Worm (Caenorhabditis elegans) whole organism, young adult: ENCODE measurements around the gene srg-64.
A peak's percentile ranks its signal among the peaks of the same experiment; 100 is the strongest.

Experiments used
- D2030.7 ChIP-seq: fragments of 200-800 bp; sonication (Bioruptor generic); IDR thresholded peaks from 2 replicates; pipeline ENCODE4 v1.3.6; 2022; ENCODE audit warnings: missing genetic modification reagents, missing genetic modification characterization, missing compliant biosample characterization
- F55B11.4 ChIP-seq: sonication (generic microtip); optimal IDR thresholded peaks from 2 replicates; lab custom pipeline; 2016; ENCODE audit warnings: missing compliant biosample characterization, missing genetic modification characterization, borderline replicate concordance; ENCODE audit not compliant: insufficient read depth
- K12H6.12 ChIP-seq: fragments of 200-800 bp; sonication (Bioruptor generic); optimal IDR thresholded peaks from 2 replicates; lab custom pipeline; 2018; ENCODE audit warnings: mild to moderate bottlenecking, missing genetic modification characterization, missing compliant biosample characterization
- T07F8.4 ChIP-seq: sonication (generic microtip); optimal IDR thresholded peaks from 2 replicates; lab custom pipeline; 2016; ENCODE audit warnings: mild to moderate bottlenecking, missing genetic modification characterization, moderate library complexity, missing compliant biosample characterization
- Y53F4B.3 ChIP-seq: fragments of 200-800 bp; sonication (Bioruptor generic); IDR thresholded peaks from 2 replicates; pipeline ENCODE4 v1.3.6; 2022; ENCODE audit warnings: missing genetic modification reagents, missing genetic modification characterization, missing compliant biosample characterization
- Y53G8AR.9 ChIP-seq: fragments of 200-800 bp; sonication (Bioruptor generic); conservative IDR thresholded peaks from 2 replicates; pipeline ENCODE4 v1.3.6; 2022; ENCODE audit warnings: missing genetic modification reagents, missing genetic modification characterization, missing compliant biosample characterization
- Y56A3A.18 ChIP-seq: fragments of 200-800 bp; sonication (Bioruptor generic); IDR thresholded peaks from 2 replicates; pipeline ENCODE4 v1.3.6; 2022; ENCODE audit warnings: missing genetic modification reagents, missing genetic modification characterization, missing compliant biosample characterization
- ZK185.1 ChIP-seq: sonication (generic microtip); optimal IDR thresholded peaks from 2 replicates; lab custom pipeline; 2016; ENCODE audit warnings: mild to moderate bottlenecking, missing genetic modification characterization, missing compliant biosample characterization; ENCODE audit not compliant: poor library complexity, severe bottlenecking
- ama-1 ChIP-seq, 3 experiments: fragments of 150-350 bp in 1 of 3; sonication (generic microtip) in 2 of 3; optimal IDR thresholded peaks; 2 replicates each; lab custom pipeline; 2014 to 2018; ENCODE audit warnings: missing biosample characterization in 2 of 3, missing genetic modification characterization in 2 of 3, missing genetic modification reagents in 2 of 3
- aptf-3 ChIP-seq: fragments of 200-800 bp; sonication (Bioruptor generic); IDR thresholded peaks from 2 replicates; pipeline ENCODE4 v1.3.6; 2022; ENCODE audit warnings: missing genetic modification characterization, missing compliant biosample characterization
- attf-3 ChIP-seq: fragments of 200-800 bp; sonication (Bioruptor generic); conservative IDR thresholded peaks from 2 replicates; pipeline ENCODE4 v1.3.6; 2022; ENCODE audit warnings: missing genetic modification reagents, missing genetic modification characterization, missing compliant biosample characterization
- attf-5 ChIP-seq: fragments of 200-800 bp; sonication (Bioruptor generic); optimal IDR thresholded peaks from 2 replicates; lab custom pipeline; 2018; ENCODE audit warnings: mild to moderate bottlenecking, missing genetic modification characterization, missing compliant biosample characterization
- attf-6 ChIP-seq: fragments of 200-800 bp; sonication (Bioruptor generic); IDR thresholded peaks from 2 replicates; pipeline ENCODE4 v1.3.6; 2022; ENCODE audit warnings: missing genetic modification reagents, missing genetic modification characterization, missing compliant biosample characterization
- bed-1 ChIP-seq: fragments of 200-800 bp; sonication (Bioruptor generic); IDR thresholded peaks from 2 replicates; pipeline ENCODE4 v1.3.6; 2022; ENCODE audit warnings: missing genetic modification reagents, missing genetic modification characterization, missing compliant biosample characterization
- ccch-3 ChIP-seq: fragments of 200-800 bp; sonication (Bioruptor generic); optimal IDR thresholded peaks from 2 replicates; lab custom pipeline; 2018; ENCODE audit warnings: mild to moderate bottlenecking, missing genetic modification characterization, missing compliant biosample characterization
- cebp-1 ChIP-seq, 2 experiments: fragments of 200-800 bp in 1 of 2; sonication (Bioruptor generic) in 1 of 2; sonication (generic microtip) in 1 of 2; IDR thresholded peaks in 1 of 2; optimal IDR thresholded peaks in 1 of 2; 2 replicates each; pipeline versions ENCODE4 v1.3.6 to Lab custom; 2017 to 2022; ENCODE audit warnings: missing compliant biosample characterization in 2 of 2, missing genetic modification characterization in 2 of 2, mild to moderate bottlenecking in 1 of 2, missing genetic modification reagents in 1 of 2, moderate library complexity in 1 of 2
- ceh-100 ChIP-seq: fragments of 200-800 bp; sonication (Bioruptor generic); IDR thresholded peaks from 2 replicates; pipeline ENCODE4 v1.3.6; 2022; ENCODE audit warnings: missing genetic modification reagents, missing genetic modification characterization, missing compliant biosample characterization
- ceh-27 ChIP-seq: fragments of 200-800 bp; sonication (Bioruptor generic); optimal IDR thresholded peaks from 2 replicates; lab custom pipeline; 2018; ENCODE audit warnings: mild to moderate bottlenecking, missing genetic modification characterization, moderate library complexity, missing compliant biosample characterization
- chd-7 ChIP-seq: sonication (generic microtip); optimal IDR thresholded peaks from 2 replicates; lab custom pipeline; 2016; ENCODE audit warnings: mild to moderate bottlenecking, missing genetic modification characterization, moderate library complexity, missing compliant biosample characterization
- dox-1 ChIP-seq: fragments of 200-800 bp; sonication (Bioruptor generic); IDR thresholded peaks from 2 replicates; pipeline ENCODE4 v1.3.6; 2022; ENCODE audit warnings: missing genetic modification reagents, missing genetic modification characterization, missing compliant biosample characterization
- dpff-1 ChIP-seq: sonication (generic microtip); optimal IDR thresholded peaks from 2 replicates; lab custom pipeline; 2017; ENCODE audit warnings: mild to moderate bottlenecking, missing genetic modification characterization, missing compliant biosample characterization
- egl-44 ChIP-seq: fragments of 200-800 bp; sonication (Bioruptor generic); IDR thresholded peaks from 2 replicates; pipeline ENCODE4 v1.3.6; 2022; ENCODE audit warnings: missing genetic modification reagents, missing genetic modification characterization, missing compliant biosample characterization
- gei-17 ChIP-seq: fragments of 200-800 bp; sonication (Bioruptor generic); optimal IDR thresholded peaks from 2 replicates; lab custom pipeline; 2018; ENCODE audit warnings: mild to moderate bottlenecking, missing genetic modification characterization, missing compliant biosample characterization
- hlh-26 ChIP-seq: fragments of 200-800 bp; sonication (Bioruptor generic); conservative IDR thresholded peaks from 2 replicates; pipeline ENCODE4 v1.3.6; 2022; ENCODE audit warnings: missing genetic modification reagents, missing genetic modification characterization, missing compliant biosample characterization
- hmg-20 ChIP-seq: fragments of 200-800 bp; sonication (Bioruptor generic); IDR thresholded peaks from 2 replicates; pipeline ENCODE4 v1.3.6; 2022; ENCODE audit warnings: missing genetic modification reagents, missing genetic modification characterization, missing compliant biosample characterization
- let-607 ChIP-seq, 2 experiments: fragments of 200-800 bp in 1 of 2; sonication (Bioruptor generic) in 1 of 2; sonication (generic microtip) in 1 of 2; optimal IDR thresholded peaks; 2 replicates each; lab custom pipeline; 2016 to 2018; ENCODE audit warnings: mild to moderate bottlenecking in 2 of 2, missing compliant biosample characterization in 2 of 2, missing genetic modification characterization in 2 of 2, moderate library complexity in 2 of 2, missing genotype in 1 of 2
- lin-26 ChIP-seq: fragments of 200-800 bp; sonication (Bioruptor generic); IDR thresholded peaks from 2 replicates; pipeline ENCODE4 v1.3.6; 2022; ENCODE audit warnings: missing genetic modification reagents, missing genetic modification characterization, missing compliant biosample characterization
- lin-35 ChIP-seq, 3 experiments: fragments of 150-350 bp in 2 of 3; sonication (generic microtip) in 1 of 3; optimal IDR thresholded peaks; 2 replicates each; lab custom pipeline; 2014 to 2018; ENCODE audit warnings: missing biosample characterization in 3 of 3, missing genetic modification characterization in 3 of 3, missing genetic modification reagents in 3 of 3
- madf-6 ChIP-seq: fragments of 200-800 bp; sonication (Bioruptor generic); IDR thresholded peaks from 2 replicates; pipeline ENCODE4 v1.3.6; 2022; ENCODE audit warnings: missing genetic modification reagents, missing genetic modification characterization, missing compliant biosample characterization
- mes-4 ChIP-seq: sonication (generic microtip); optimal IDR thresholded peaks from 2 replicates; lab custom pipeline; 2016; ENCODE audit warnings: missing genotype, missing genetic modification characterization, missing compliant biosample characterization
- nfya-2 ChIP-seq: fragments of 200-800 bp; sonication (Bioruptor generic); IDR thresholded peaks from 2 replicates; pipeline ENCODE4 v1.3.6; 2022; ENCODE audit warnings: missing genetic modification reagents, missing genetic modification characterization, missing compliant biosample characterization
- nfyb-1 ChIP-seq: fragments of 200-800 bp; sonication (Bioruptor generic); IDR thresholded peaks from 2 replicates; pipeline ENCODE4 v1.3.6; 2022; ENCODE audit warnings: missing genetic modification reagents, missing genetic modification characterization, missing compliant biosample characterization
- nhr-90 ChIP-seq: sonication (generic microtip); optimal IDR thresholded peaks from 2 replicates; lab custom pipeline; 2016; ENCODE audit warnings: missing genotype, mild to moderate bottlenecking, missing genetic modification characterization, missing compliant biosample characterization
- pha-4 ChIP-seq: fragments of 150-350 bp; sonication (generic microtip); optimal IDR thresholded peaks from 2 replicates; lab custom pipeline; 2014; ENCODE audit warnings: missing biosample characterization, missing genetic modification reagents, missing genetic modification characterization
- rcor-1 ChIP-seq: fragments of 200-800 bp; sonication (Bioruptor generic); IDR thresholded peaks from 2 replicates; pipeline ENCODE4 v1.3.6; 2022; ENCODE audit warnings: missing genetic modification reagents, missing genetic modification characterization, missing compliant biosample characterization
- rec-8 ChIP-seq, 2 experiments: sonication (generic microtip); optimal IDR thresholded peaks; 2 replicates each; lab custom pipeline; 2016; ENCODE audit warnings: mild to moderate bottlenecking in 2 of 2, missing genetic modification characterization in 2 of 2, missing genetic modification reagents in 2 of 2, missing genotype in 2 of 2, missing biosample characterization in 1 of 2, missing compliant biosample characterization in 1 of 2, moderate library complexity in 1 of 2
- rpc-1 ChIP-seq, 2 experiments: fragments of 150-350 bp in 1 of 2; sonication (generic microtip) in 1 of 2; optimal IDR thresholded peaks; 2 replicates each; lab custom pipeline; 2014 to 2018; ENCODE audit warnings: missing biosample characterization in 1 of 2, missing genetic modification characterization in 1 of 2, missing genetic modification reagents in 1 of 2, missing genotype in 1 of 2
- snpc-1.1 ChIP-seq: sonication (generic microtip); optimal IDR thresholded peaks from 2 replicates; lab custom pipeline; 2017; ENCODE audit warnings: missing genetic modification characterization, mild to moderate bottlenecking, missing compliant biosample characterization, antibody characterized with exemption, moderate library complexity, missing genotype, missing genetic modification reagents; ENCODE audit not compliant: insufficient read depth
- tbp1 ChIP-seq: fragments of 200-800 bp; sonication (Bioruptor generic); optimal IDR thresholded peaks from 2 replicates; lab custom pipeline; 2018; ENCODE audit warnings: mild to moderate bottlenecking, missing genetic modification characterization, missing compliant biosample characterization
- tbx-9 ChIP-seq: sonication (generic microtip); optimal IDR thresholded peaks from 2 replicates; lab custom pipeline; 2016; ENCODE audit warnings: borderline replicate concordance, missing genetic modification characterization, inconsistent platforms, missing compliant biosample characterization
- ztf-26 ChIP-seq: sonication (generic microtip); optimal IDR thresholded peaks from 2 replicates; lab custom pipeline; 2017; ENCODE audit warnings: missing genetic modification characterization, missing compliant biosample characterization

Gene srg-64

DNA sequence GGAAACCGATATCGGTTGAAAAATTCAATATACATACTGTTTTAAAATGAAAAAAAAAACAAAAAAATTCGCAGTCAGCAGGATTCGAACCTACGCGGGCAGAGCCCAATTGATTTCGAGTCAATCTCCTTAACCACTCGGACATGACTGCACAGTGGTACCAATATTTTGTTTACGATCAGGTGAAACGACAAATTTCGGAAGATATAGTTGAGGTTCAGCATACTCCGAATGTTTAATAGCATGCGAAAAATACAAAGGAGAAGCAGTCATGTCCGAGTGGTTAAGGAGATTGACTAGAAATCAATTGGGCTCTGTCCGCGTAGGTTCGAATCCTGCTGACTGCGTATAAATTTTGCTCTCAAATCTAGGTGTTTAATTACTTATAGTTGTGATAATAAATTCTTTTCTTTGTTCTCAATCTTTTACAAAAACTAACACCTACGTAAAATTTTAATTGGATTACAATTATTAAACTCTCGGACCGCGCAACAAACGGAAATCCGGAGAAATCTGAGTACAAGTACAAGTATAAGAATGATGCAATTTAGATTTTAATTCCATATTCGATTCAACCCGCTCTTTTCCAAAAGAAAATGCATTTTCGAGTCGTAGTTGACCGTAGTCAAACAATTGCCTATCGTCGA is 33.0 kb upstream of the srg-64 start, which contains the start of gene Y7A5A.13 (continued):
- TF ChIP-seq pha-4, result no peak
- TF ChIP-seq nfya-2 (GFP tag; lab: Robert Waterston, UW), result no peak
- TF ChIP-seq lin-35 (GFP tag; optimal IDR thresholded peaks at IDR 0.05; lab: Kevin White, UChicago), result peak in 1 of 3 experiments; percentile 31
- TF ChIP-seq hmg-20 (GFP tag; lab: Robert Waterston, UW), result peak; percentile 57; the same call in 1 of the 2 replicates
- TF ChIP-seq attf-3, result no peak
- no peak for TF ChIP-seq F55B11.4
- no peak for TF ChIP-seq cebp-1 (GFP tag; IDR thresholded peaks at IDR 0.05; lab: Robert Waterston, UW)
- peak; percentile 30 for TF ChIP-seq cebp-1 (tag; optimal IDR thresholded peaks at IDR 0.05; lab: Kevin White, UChicago)
- TF ChIP-seq chd-7 (tag; lab: Kevin White, UChicago), result peak; percentile 20
- TF ChIP-seq madf-6 (GFP tag; lab: Robert Waterston, UW), result peak; percentile 45; the same call in 1 of the 2 replicates
- no peak for TF ChIP-seq tbx-9 (tag; lab: Kevin White, UChicago)
- no peak for TF ChIP-seq mes-4
- no peak for TF ChIP-seq ama-1 (optimal IDR thresholded peaks at IDR 0.05; lab: Kevin White, UChicago)
- TF ChIP-seq ama-1 (GFP tag; optimal IDR thresholded peaks at IDR 0.05; lab: Kevin White, UChicago), result peak in 1 of 2 experiments; percentile 64
- no peak for TF ChIP-seq bed-1 (GFP tag; lab: Robert Waterston, UW)
- peak; percentile 32 for TF ChIP-seq ztf-26 (tag; lab: Kevin White, UChicago)
- TF ChIP-seq let-607 (tag; optimal IDR thresholded peaks at IDR 0.05; lab: Kevin White, UChicago), result peak in 1 of 2 experiments; percentile 52
- TF ChIP-seq rcor-1 (GFP tag; lab: Robert Waterston, UW), result peak; percentile 54
- peak; percentile 83 for TF ChIP-seq D2030.7
- 0 out of 2 replicates have a peak, but pooled peaks have one; percentile 43 for TF ChIP-seq aptf-3
- peak; percentile 28 to 49 for TF ChIP-seq rec-8 (tag; optimal IDR thresholded peaks at IDR 0.05; lab: Kevin White, UChicago)
- peak; percentile 41; the same call in 1 of the 2 replicates for TF ChIP-seq egl-44
- no peak for TF ChIP-seq hlh-26 (GFP tag; lab: Robert Waterston, UW)
- TF ChIP-seq ccch-3 (GFP tag; lab: Kevin White, UChicago), result no peak
- no peak for TF ChIP-seq Y53F4B.3
- TF ChIP-seq nfyb-1 (GFP tag; lab: Robert Waterston, UW), result peak; percentile 73
- TF ChIP-seq Y56A3A.18 (GFP tag; lab: Robert Waterston, UW), result 0 out of 2 replicates have a peak, but pooled peaks have one; percentile 46
- no peak for TF ChIP-seq gei-17 (GFP tag; lab: Kevin White, UChicago)
- no peak for TF ChIP-seq K12H6.12 (tag; lab: Kevin White, UChicago)
- TF ChIP-seq attf-5, result peak; percentile 21
- TF ChIP-seq rpc-1 (optimal IDR thresholded peaks at IDR 0.05; lab: Kevin White, UChicago), result peak; percentile 82
- TF ChIP-seq rpc-1 (tag; optimal IDR thresholded peaks at IDR 0.05; lab: Kevin White, UChicago), result peak; percentile 90
- TF ChIP-seq snpc-1.1 (tag; lab: Kevin White, UChicago), result peak; percentile 62
- TF ChIP-seq dox-1 (GFP tag; lab: Robert Waterston, UW), result peak; percentile 64
- TF ChIP-seq lin-26 (GFP tag; lab: Robert Waterston, UW), result peak; percentile 82
- peak; percentile 58 for TF ChIP-seq nhr-90 (tag; lab: Kevin White, UChicago)
- no peak for TF ChIP-seq ceh-100 (GFP tag; lab: Robert Waterston, UW)
- 0 out of 2 replicates have a peak, but pooled peaks have one; percentile 35 for TF ChIP-seq attf-6 (GFP tag; lab: Robert Waterston, UW)
- peak; percentile 60 for TF ChIP-seq ZK185.1 (tag; lab: Kevin White, UChicago)
- no peak for TF ChIP-seq Y53G8AR.9 (GFP tag; lab: Robert Waterston, UW)
- peak; percentile 13 for TF ChIP-seq T07F8.4 (tag; lab: Kevin White, UChicago)
- TF ChIP-seq ceh-27 (GFP tag; lab: Kevin White, UChicago), result peak; percentile 21
- peak; percentile 90 for TF ChIP-seq tbp1 (GFP tag; lab: Kevin White, UChicago)
- no peak for TF ChIP-seq dpff-1 (tag; lab: Kevin White, UChicago)
